Worm (Caenorhabditis elegans) whole organism, late embryonic: Measurements from ENCODE around the gene srh-159.

Experiments
- C08G9.2 ChIP-seq: sonication (generic microtip); optimal IDR thresholded peaks from 2 replicates; lab custom pipeline; 2016; ENCODE audit warnings: mild to moderate bottlenecking, missing genetic modification characterization, moderate library complexity, missing compliant biosample characterization
- F13H6.1 ChIP-seq: sonication (generic microtip); optimal IDR thresholded peaks from 2 replicates; lab custom pipeline; 2016; ENCODE audit warnings: missing genetic modification characterization, missing compliant biosample characterization
- K02D7.2 ChIP-seq: sonication (generic microtip); optimal IDR thresholded peaks from 2 replicates; lab custom pipeline; 2017; ENCODE audit warnings: mild to moderate bottlenecking, missing genetic modification characterization, missing compliant biosample characterization
- T23F11.4 ChIP-seq: fragments of 200-800 bp; sonication (Bioruptor generic); optimal IDR thresholded peaks from 2 replicates; lab custom pipeline; 2018; ENCODE audit warnings: mild to moderate bottlenecking, missing genetic modification characterization, missing compliant biosample characterization
- Y22D7AL.16 ChIP-seq: sonication (generic microtip); optimal IDR thresholded peaks from 2 replicates; lab custom pipeline; 2016; ENCODE audit warnings: missing genetic modification characterization, missing compliant biosample characterization
- ahr-1 ChIP-seq: sonication (generic microtip); optimal IDR thresholded peaks from 2 replicates; lab custom pipeline; 2016; ENCODE audit warnings: missing genetic modification characterization, missing compliant biosample characterization
- ama-1 ChIP-seq: fragments of 150-350 bp; optimal IDR thresholded peaks from 2 replicates; lab custom pipeline; 2014
- ceh-14 ChIP-seq: sonication (generic microtip); optimal IDR thresholded peaks from 2 replicates; lab custom pipeline; 2016; ENCODE audit warnings: missing genotype, missing genetic modification characterization, missing compliant biosample characterization
- ceh-18 ChIP-seq: sonication (generic microtip); optimal IDR thresholded peaks from 2 replicates; lab custom pipeline; 2016; ENCODE audit warnings: missing genetic modification characterization, missing compliant biosample characterization
- ceh-22 ChIP-seq: sonication (generic microtip); optimal IDR thresholded peaks from 2 replicates; lab custom pipeline; 2017; ENCODE audit warnings: missing biosample characterization, missing genetic modification characterization
- ceh-24 ChIP-seq: sonication (generic microtip); optimal IDR thresholded peaks from 2 replicates; lab custom pipeline; 2016; ENCODE audit warnings: mild to moderate bottlenecking, missing genetic modification characterization, missing compliant biosample characterization
- ceh-30 ChIP-seq: fragments of 150-350 bp; optimal IDR thresholded peaks from 2 replicates; lab custom pipeline; 2014; ENCODE audit warnings: missing biosample characterization, missing genetic modification characterization
- ceh-31 ChIP-seq: sonication (generic microtip); optimal IDR thresholded peaks from 2 replicates; lab custom pipeline; 2016; ENCODE audit warnings: missing genetic modification characterization, missing compliant biosample characterization
- ceh-45 ChIP-seq: fragments of 200-800 bp; sonication (Bioruptor generic); IDR thresholded peaks from 2 replicates; pipeline ENCODE4 v1.3.6; 2022; ENCODE audit warnings: missing genetic modification reagents, missing genetic modification characterization, missing compliant biosample characterization
- ceh-48 ChIP-seq: sonication (generic microtip); optimal IDR thresholded peaks from 2 replicates; lab custom pipeline; 2016; ENCODE audit warnings: missing genetic modification characterization, inconsistent platforms, missing compliant biosample characterization
- che-1 ChIP-seq: sonication (generic microtip); optimal IDR thresholded peaks from 2 replicates; lab custom pipeline; 2016; ENCODE audit warnings: mild to moderate bottlenecking, missing genetic modification characterization, missing compliant biosample characterization
- dve-1 ChIP-seq: sonication (generic microtip); optimal IDR thresholded peaks from 2 replicates; lab custom pipeline; 2017; ENCODE audit warnings: antibody characterized with exemption, mild to moderate bottlenecking, missing genetic modification characterization, missing compliant biosample characterization
- elt-2 ChIP-seq: sonication (generic microtip); optimal IDR thresholded peaks from 2 replicates; lab custom pipeline; 2016; ENCODE audit warnings: missing genetic modification reagents, missing genetic modification characterization, missing compliant biosample characterization
- fkh-10 ChIP-seq: fragments of 150-350 bp; optimal IDR thresholded peaks from 2 replicates; lab custom pipeline; 2014; ENCODE audit warnings: missing biosample characterization, missing genetic modification reagents, missing genetic modification characterization
- gmeb-2 ChIP-seq: sonication (generic microtip); optimal IDR thresholded peaks from 2 replicates; lab custom pipeline; 2016; ENCODE audit warnings: missing genetic modification characterization, inconsistent platforms, missing compliant biosample characterization
- hlh-13 ChIP-seq: fragments of 200-800 bp; sonication (Bioruptor generic); optimal IDR thresholded peaks from 2 replicates; lab custom pipeline; 2018; ENCODE audit warnings: mild to moderate bottlenecking, missing genetic modification characterization, missing compliant biosample characterization
- hlh-6 ChIP-seq: sonication (generic microtip); optimal IDR thresholded peaks from 2 replicates; lab custom pipeline; 2016; ENCODE audit warnings: missing genotype, missing genetic modification characterization, missing compliant biosample characterization
- lim-6 ChIP-seq: sonication (generic microtip); optimal IDR thresholded peaks from 2 replicates; lab custom pipeline; 2016; ENCODE audit warnings: missing genetic modification characterization, missing compliant biosample characterization
- madf-2 ChIP-seq: sonication (generic microtip); optimal IDR thresholded peaks from 2 replicates; lab custom pipeline; 2017; ENCODE audit warnings: missing genetic modification characterization, missing compliant biosample characterization
- mec-3 ChIP-seq: sonication (generic microtip); optimal IDR thresholded peaks from 2 replicates; lab custom pipeline; 2016; ENCODE audit warnings: borderline replicate concordance, missing genetic modification characterization, missing compliant biosample characterization
- nhr-232 ChIP-seq: sonication (generic microtip); optimal IDR thresholded peaks from 2 replicates; lab custom pipeline; 2016; ENCODE audit warnings: missing genetic modification characterization, missing compliant biosample characterization
- odd-2 ChIP-seq: sonication (generic microtip); optimal IDR thresholded peaks from 2 replicates; lab custom pipeline; 2017; ENCODE audit warnings: antibody characterized with exemption, mild to moderate bottlenecking, missing genetic modification characterization, missing compliant biosample characterization
- pat-9 ChIP-seq: fragments of 200-800 bp; sonication (Bioruptor generic); optimal IDR thresholded peaks from 2 replicates; lab custom pipeline; 2018; ENCODE audit warnings: mild to moderate bottlenecking, missing genetic modification characterization, moderate library complexity, missing compliant biosample characterization
- pax-1 ChIP-seq: fragments of 150-350 bp; optimal IDR thresholded peaks from 2 replicates; lab custom pipeline; 2014; ENCODE audit warnings: missing biosample characterization, missing genetic modification characterization
- pha-2 ChIP-seq: sonication (generic microtip); optimal IDR thresholded peaks from 2 replicates; lab custom pipeline; 2017; ENCODE audit warnings: mild to moderate bottlenecking, missing genetic modification characterization, missing compliant biosample characterization
- pha-4 ChIP-seq: fragments of 150-350 bp; optimal IDR thresholded peaks from 2 replicates; lab custom pipeline; 2018; ENCODE audit warnings: missing biosample characterization, missing genetic modification reagents, missing genetic modification characterization
- ref-2 ChIP-seq: sonication (generic microtip); optimal IDR thresholded peaks from 2 replicates; lab custom pipeline; 2016; ENCODE audit warnings: missing genetic modification characterization, missing compliant biosample characterization
- rnt-1 ChIP-seq: sonication (generic microtip); optimal IDR thresholded peaks from 2 replicates; lab custom pipeline; 2016; ENCODE audit warnings: missing genetic modification characterization, missing compliant biosample characterization
- tbx-7 ChIP-seq: sonication (generic microtip); optimal IDR thresholded peaks from 2 replicates; lab custom pipeline; 2016; ENCODE audit warnings: missing genotype, missing genetic modification characterization, missing compliant biosample characterization
- unc-3 ChIP-seq, 2 experiments: fragments of 200-800 bp in 1 of 2; sonication (Bioruptor generic) in 1 of 2; sonication (generic microtip) in 1 of 2; conservative IDR thresholded peaks in 1 of 2; optimal IDR thresholded peaks in 1 of 2; 2 replicates each; pipeline versions ENCODE4 v1.3.6 to Lab custom; 2016 to 2022; ENCODE audit warnings: missing compliant biosample characterization in 2 of 2, missing genetic modification characterization in 2 of 2, missing genetic modification reagents in 1 of 2
- unc-42 ChIP-seq: sonication (generic microtip); optimal IDR thresholded peaks from 2 replicates; lab custom pipeline; 2016; ENCODE audit warnings: missing genotype, missing genetic modification characterization, missing compliant biosample characterization
- unc-55 ChIP-seq: sonication (generic microtip); optimal IDR thresholded peaks from 2 replicates; lab custom pipeline; 2017; ENCODE audit warnings: missing biosample characterization, missing genetic modification reagents, missing genetic modification characterization

The srh-159 gene

DNA sequence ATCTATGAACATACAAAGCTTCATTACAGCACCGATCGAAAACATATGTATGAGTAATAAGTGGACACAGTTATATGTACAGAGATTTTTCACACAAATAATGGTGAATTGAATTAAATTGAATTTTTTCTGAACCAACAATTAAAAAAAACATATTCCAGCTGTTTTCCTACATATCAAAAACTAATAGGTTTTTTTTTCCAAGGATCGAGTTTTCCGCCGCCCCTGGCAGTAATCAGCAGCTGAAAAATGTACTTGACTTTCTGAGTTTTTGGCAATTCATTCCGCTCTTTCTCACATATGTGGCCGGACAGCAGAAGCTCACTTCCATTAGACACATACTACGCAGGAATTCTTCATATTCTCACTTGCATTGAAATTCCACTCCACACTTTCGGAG, 3.7 kb upstream of the srh-159 start, which contains the start of gene srh-174:
Gene srh-174, plus strand, starts transcription at position 301 of the 400 bp plus-strand sequence.
- TF ChIP-seq hlh-6 (tag; lab: Kevin White, UChicago), result no peak
- TF ChIP-seq ama-1 (lab: Kevin White, UChicago), result no peak
- TF ChIP-seq K02D7.2 (tag; lab: Kevin White, UChicago), result no peak
- TF ChIP-seq unc-42, result no peak
- no peak for TF ChIP-seq ahr-1 (tag; lab: Kevin White, UChicago)
- no peak for TF ChIP-seq Y22D7AL.16 (tag; lab: Kevin White, UChicago)
- no peak for TF ChIP-seq C08G9.2 (tag; lab: Kevin White, UChicago)
- TF ChIP-seq pha-4 (tag; lab: Kevin White, UChicago), result no peak
- no peak for TF ChIP-seq pha-2 (tag; lab: Kevin White, UChicago)
- TF ChIP-seq ceh-14, result no peak
- no peak for TF ChIP-seq fkh-10 (GFP tag; lab: Kevin White, UChicago)
- TF ChIP-seq pax-1 (tag; lab: Kevin White, UChicago), result no peak
- no peak for TF ChIP-seq ceh-31 (tag; lab: Kevin White, UChicago)
- no peak for TF ChIP-seq ceh-22 (tag; lab: Kevin White, UChicago)
- TF ChIP-seq madf-2 (tag; lab: Kevin White, UChicago), result no peak
- TF ChIP-seq rnt-1 (tag; lab: Kevin White, UChicago), result no peak
- no peak for TF ChIP-seq che-1 (tag; lab: Kevin White, UChicago)
- TF ChIP-seq ceh-18 (tag; lab: Kevin White, UChicago), result no peak
- no peak for TF ChIP-seq ceh-48 (tag; lab: Kevin White, UChicago)

DNA sequence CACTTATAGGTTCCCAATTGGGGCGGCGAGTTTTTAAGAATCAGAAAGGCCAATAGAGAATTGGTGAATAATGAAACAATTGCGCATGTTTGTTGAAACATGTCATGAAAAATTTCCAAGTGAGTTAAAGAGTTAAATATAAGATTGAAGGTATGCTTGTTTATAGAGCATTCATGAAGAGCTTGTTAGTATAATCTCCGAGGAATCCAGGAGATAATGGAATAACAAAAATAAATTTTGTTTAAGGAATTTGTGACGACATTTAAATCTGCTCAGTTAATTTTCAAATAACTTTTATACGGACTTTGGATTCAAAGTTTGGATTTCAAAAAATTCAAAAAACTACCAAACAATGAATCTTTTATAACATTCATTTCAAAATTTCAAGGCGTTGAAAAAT, 8.3 kb downstream of the srh-159 start, which contains the start of gene str-199:
Gene str-199, minus strand, starts transcription at position 101 of the 400 bp plus-strand sequence.
- TF ChIP-seq gmeb-2 (tag; lab: Kevin White, UChicago) (no peak), nhr-232 (tag; lab: Kevin White, UChicago) (no peak), hlh-13 (no peak), ceh-30 (tag; lab: Kevin White, UChicago) (no peak), F13H6.1 (no peak), hlh-6 (tag; lab: Kevin White, UChicago) (no peak), lim-6 (tag; lab: Kevin White, UChicago) (no peak), ceh-14 (no peak), elt-2 (tag; lab: Kevin White, UChicago) (no peak), ref-2 (tag; lab: Kevin White, UChicago) (no peak), odd-2 (tag; lab: Kevin White, UChicago) (no peak)

DNA sequence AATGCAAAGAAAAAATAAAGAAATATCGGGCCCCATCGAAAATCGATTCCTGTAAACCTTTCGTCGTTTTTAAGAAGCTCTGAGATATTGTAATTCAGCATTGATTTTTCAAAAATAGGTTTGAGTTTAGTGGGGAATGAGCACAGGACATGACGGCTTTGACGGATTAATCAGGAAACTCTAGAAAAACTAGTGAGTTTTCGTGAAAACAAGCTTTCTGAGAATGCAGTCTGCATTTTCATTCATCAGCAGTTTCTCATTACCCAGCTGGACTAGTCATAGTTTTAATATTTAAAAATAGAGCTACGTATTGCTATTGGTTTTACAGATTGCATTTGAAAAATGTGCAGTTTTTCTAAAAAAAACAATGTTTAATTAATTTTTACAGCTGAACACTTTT, 10.1 kb downstream of the srh-159 start, which contains the start of gene srz-47:
Gene srz-47, minus strand, starts transcription at position 101 of the 400 bp plus-strand sequence.
- TF ChIP-seq elt-2 (tag; lab: Kevin White, UChicago), result no peak
- TF ChIP-seq unc-55, result no peak
- no peak for TF ChIP-seq hlh-6 (tag; lab: Kevin White, UChicago)
- no peak for TF ChIP-seq unc-3 (GFP tag; conservative IDR thresholded peaks at IDR 0.05; lab: Robert Waterston, UW)
- TF ChIP-seq unc-3 (tag; optimal IDR thresholded peaks at IDR 0.05; lab: Kevin White, UChicago), result no peak
- no peak for TF ChIP-seq ceh-24 (tag; lab: Kevin White, UChicago)
- no peak for TF ChIP-seq che-1 (tag; lab: Kevin White, UChicago)
- TF ChIP-seq ceh-45, result no peak
- TF ChIP-seq pat-9 (tag; lab: Kevin White, UChicago), result no peak

DNA sequence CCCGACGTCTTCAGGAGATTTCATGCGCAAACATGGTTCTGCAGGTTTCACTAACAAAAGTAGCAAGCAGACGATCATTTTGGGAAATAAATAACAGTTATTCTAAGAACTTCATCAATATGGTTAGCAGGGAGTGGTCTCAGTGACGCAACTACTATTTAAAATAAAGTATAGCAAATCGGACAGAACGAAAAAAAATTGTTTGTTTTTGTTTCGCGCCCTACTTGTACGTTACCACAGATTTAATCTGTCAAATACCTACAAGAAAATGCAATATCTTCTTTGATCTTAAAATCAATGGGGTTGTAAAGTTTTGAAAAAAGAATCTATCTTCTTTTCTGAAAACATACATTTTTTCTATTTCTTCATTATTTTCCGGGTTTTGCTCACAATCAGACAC, 16.8 kb downstream of the srh-159 start, which contains the start of gene srz-96:
Gene srz-96, plus strand, starts transcription at position 301 of the 400 bp plus-strand sequence.
- TF ChIP-seq mec-3 (no peak), dve-1 (tag; lab: Kevin White, UChicago) (no peak), pha-2 (tag; lab: Kevin White, UChicago) (no peak), hlh-13 (no peak), fkh-10 (GFP tag; lab: Kevin White, UChicago) (no peak), odd-2 (tag; lab: Kevin White, UChicago) (no peak), tbx-7 (no peak), T23F11.4 (GFP tag; lab: Kevin White, UChicago) (no peak)
- TF ChIP-seq, all 69 proteins: peak for 0
